Worm (Caenorhabditis elegans) whole organism, L3 larva: Measurements from ENCODE around the gene T24C2.3.

Source experiments
- R02D3.7 ChIP-seq: fragments of 150-350 bp; optimal IDR thresholded peaks from 2 replicates; lab custom pipeline; 2014; ENCODE audit warnings: missing biosample characterization, missing genetic modification characterization
- ZK546.5 ChIP-seq: sonication (generic microtip); optimal IDR thresholded peaks from 2 replicates; lab custom pipeline; 2017; ENCODE audit warnings: missing biosample characterization, missing genetic modification characterization
- ama-1 ChIP-seq: fragments of 150-350 bp; optimal IDR thresholded peaks from 2 replicates; lab custom pipeline; 2018
- ceh-16 ChIP-seq: sonication (generic microtip); optimal IDR thresholded peaks from 2 replicates; lab custom pipeline; 2017; ENCODE audit warnings: missing biosample characterization, missing genetic modification characterization
- ceh-28 ChIP-seq: fragments of 150-350 bp; optimal IDR thresholded peaks from 2 replicates; lab custom pipeline; 2014; ENCODE audit warnings: missing biosample characterization, missing genetic modification reagents, missing genetic modification characterization
- ceh-9 ChIP-seq: sonication (generic microtip); optimal IDR thresholded peaks from 2 replicates; lab custom pipeline; 2018; ENCODE audit warnings: missing biosample characterization, missing genetic modification characterization
- daf-12 ChIP-seq: fragments of 150-350 bp; optimal IDR thresholded peaks from 2 replicates; lab custom pipeline; 2014; ENCODE audit warnings: missing biosample characterization, missing genetic modification reagents, missing genetic modification characterization
- egl-27 ChIP-seq: sonication (generic microtip); optimal IDR thresholded peaks from 4 replicates; lab custom pipeline; 2017; ENCODE audit warnings: missing biosample characterization, missing genetic modification reagents, missing genetic modification characterization
- egl-5 ChIP-seq: fragments of 150-350 bp; optimal IDR thresholded peaks from 2 replicates; lab custom pipeline; 2017; ENCODE audit warnings: missing biosample characterization, missing genetic modification reagents, missing genetic modification characterization, inconsistent platforms
- elt-1 ChIP-seq: fragments of 150-350 bp; optimal IDR thresholded peaks from 2 replicates; lab custom pipeline; 2014; ENCODE audit warnings: missing biosample characterization, missing genetic modification characterization
- elt-2 ChIP-seq: sonication (generic microtip); optimal IDR thresholded peaks from 2 replicates; lab custom pipeline; 2016; ENCODE audit warnings: missing genetic modification reagents, mild to moderate bottlenecking, missing genetic modification characterization, missing compliant biosample characterization
- elt-3 ChIP-seq, 3 experiments: fragments of 150-350 bp in 1 of 3; sonication (generic microtip) in 2 of 3; optimal IDR thresholded peaks; 2 replicates in 2 of 3; 4 replicates in 1 of 3; lab custom pipeline; 2014 to 2017; ENCODE audit warnings: missing biosample characterization in 3 of 3, missing genetic modification characterization in 3 of 3
- eor-1 ChIP-seq, 2 experiments: fragments of 150-350 bp; optimal IDR thresholded peaks; 2 replicates each; lab custom pipeline; 2014 to 2018; ENCODE audit warnings: missing biosample characterization in 2 of 2, missing genetic modification characterization in 2 of 2
- fkh-2 ChIP-seq: fragments of 150-350 bp; optimal IDR thresholded peaks from 2 replicates; lab custom pipeline; 2014; ENCODE audit warnings: missing biosample characterization, missing genetic modification reagents, missing genetic modification characterization
- jun-1 ChIP-seq: fragments of 150-350 bp; optimal IDR thresholded peaks from 2 replicates; lab custom pipeline; 2014; ENCODE audit warnings: missing biosample characterization, missing genetic modification reagents, missing genetic modification characterization
- lin-39 ChIP-seq: fragments of 150-350 bp; optimal IDR thresholded peaks from 2 replicates; lab custom pipeline; 2018; ENCODE audit warnings: missing biosample characterization, missing genetic modification reagents, missing genetic modification characterization
- lsy-12 ChIP-seq: sonication (generic microtip); optimal IDR thresholded peaks from 2 replicates; lab custom pipeline; 2016; ENCODE audit warnings: mild to moderate bottlenecking, missing genetic modification characterization, missing compliant biosample characterization
- mdl-1 ChIP-seq: fragments of 150-350 bp; optimal IDR thresholded peaks from 2 replicates; lab custom pipeline; 2014; ENCODE audit warnings: missing biosample characterization, missing genetic modification characterization
- nfya-1 ChIP-seq: sonication (generic microtip); optimal IDR thresholded peaks from 2 replicates; lab custom pipeline; 2017; ENCODE audit warnings: missing genetic modification characterization, mild to moderate bottlenecking, missing compliant biosample characterization, antibody characterized with exemption, moderate library complexity; ENCODE audit not compliant: insufficient read depth
- nhr-11 ChIP-seq: fragments of 150-350 bp; optimal IDR thresholded peaks from 2 replicates; lab custom pipeline; 2014; ENCODE audit warnings: missing biosample characterization, missing genetic modification characterization
- nhr-23 ChIP-seq: fragments of 150-350 bp; optimal IDR thresholded peaks from 2 replicates; lab custom pipeline; 2014; ENCODE audit warnings: missing biosample characterization, missing genetic modification reagents, missing genetic modification characterization
- nhr-43 ChIP-seq: sonication (generic microtip); optimal IDR thresholded peaks from 2 replicates; lab custom pipeline; 2016; ENCODE audit warnings: mild to moderate bottlenecking, missing genetic modification characterization, missing compliant biosample characterization; ENCODE audit not compliant: poor library complexity, severe bottlenecking
- nhr-67 ChIP-seq: fragments of 150-350 bp; optimal IDR thresholded peaks from 2 replicates; lab custom pipeline; 2014; ENCODE audit warnings: missing biosample characterization, missing genetic modification characterization
- nhr-76 ChIP-seq: fragments of 150-350 bp; sonication (generic microtip); optimal IDR thresholded peaks from 5 replicates; lab custom pipeline; 2014; ENCODE audit warnings: missing biosample characterization, missing genetic modification characterization
- nhr-77 ChIP-seq: fragments of 150-350 bp; optimal IDR thresholded peaks from 2 replicates; lab custom pipeline; 2014; ENCODE audit warnings: missing biosample characterization, missing genetic modification characterization
- pha-4 ChIP-seq: fragments of 150-350 bp; optimal IDR thresholded peaks from 2 replicates; lab custom pipeline; 2014; ENCODE audit warnings: missing biosample characterization, missing genetic modification reagents, missing genetic modification characterization
- pqm-1 ChIP-seq: fragments of 150-350 bp; optimal IDR thresholded peaks from 2 replicates; lab custom pipeline; 2017; ENCODE audit warnings: missing biosample characterization, missing genetic modification characterization, inconsistent platforms
- sea-2 ChIP-seq: fragments of 150-350 bp; sonication (generic microtip); optimal IDR thresholded peaks from 4 replicates; lab custom pipeline; 2014; ENCODE audit warnings: missing biosample characterization, missing genetic modification reagents, missing genetic modification characterization
- unc-39 ChIP-seq: sonication (generic microtip); optimal IDR thresholded peaks from 4 replicates; lab custom pipeline; 2017; ENCODE audit warnings: missing biosample characterization, missing genetic modification characterization
- unc-62 ChIP-seq: fragments of 150-350 bp; sonication (generic microtip); optimal IDR thresholded peaks from 4 replicates; lab custom pipeline; 2014; ENCODE audit warnings: missing biosample characterization, missing genetic modification reagents, missing genetic modification characterization
- ztf-11 ChIP-seq: fragments of 150-350 bp; optimal IDR thresholded peaks from 2 replicates; lab custom pipeline; 2014; ENCODE audit warnings: missing biosample characterization, missing genetic modification characterization
- ztf-4 ChIP-seq: fragments of 150-350 bp; optimal IDR thresholded peaks from 2 replicates; lab custom pipeline; 2014; ENCODE audit warnings: missing biosample characterization, missing genetic modification characterization

T24C2.3 gene

DNA sequence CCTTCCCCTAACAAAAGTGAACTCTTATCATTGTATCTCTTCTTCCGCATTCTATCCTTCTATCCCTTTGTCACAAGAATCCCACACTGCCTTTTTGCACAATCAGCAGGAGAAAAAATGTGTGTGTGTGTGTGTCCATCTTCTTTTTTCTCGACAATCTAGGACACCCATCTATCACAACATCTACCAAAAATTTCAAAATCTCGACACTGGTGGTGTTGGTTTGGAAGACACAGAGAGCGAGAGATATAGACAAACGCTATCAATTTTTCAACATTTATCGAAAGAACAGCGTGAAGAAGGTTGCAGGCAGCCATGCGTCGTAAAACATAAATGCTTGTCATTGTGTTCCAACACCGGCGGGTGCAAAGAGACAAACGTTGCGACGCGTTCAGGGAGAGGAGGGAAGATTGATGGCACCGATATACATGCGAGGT, 34.5 kb upstream of the T24C2.3 start (continued):
- TF ChIP-seq eor-1 (tag; optimal IDR thresholded peaks at IDR 0.05; lab: Kevin White, UChicago): no peak
- TF ChIP-seq elt-1 (tag; lab: Kevin White, UChicago): peak; percentile 89
- TF ChIP-seq unc-62 (GFP tag; lab: Kevin White, UChicago): peak; percentile 91
- TF ChIP-seq pha-4 (tag; lab: Kevin White, UChicago): no peak
- TF ChIP-seq nfya-1 (tag; lab: Kevin White, UChicago): peak; percentile 45
- TF ChIP-seq ztf-4 (tag; lab: Kevin White, UChicago): no peak
- TF ChIP-seq ceh-16: no peak
- no peak for TF ChIP-seq fkh-2 (tag; lab: Kevin White, UChicago)
- no peak for TF ChIP-seq nhr-76 (tag; lab: Kevin White, UChicago)
- no peak for TF ChIP-seq mdl-1
- no peak for TF ChIP-seq R02D3.7 (tag; lab: Kevin White, UChicago)
- peak; percentile 45 to 69 (median 60) for TF ChIP-seq elt-3 (tag; optimal IDR thresholded peaks at IDR 0.05; lab: Kevin White, UChicago)
- peak; percentile 61 for TF ChIP-seq nhr-43 (tag; lab: Kevin White, UChicago)
- TF ChIP-seq daf-12: no peak
- no peak for TF ChIP-seq ztf-11 (tag; lab: Kevin White, UChicago)
- TF ChIP-seq jun-1 (tag; lab: Kevin White, UChicago): no peak
- peak; percentile 58 for TF ChIP-seq lin-39 (tag; lab: Kevin White, UChicago)
- TF ChIP-seq nhr-23 (tag; lab: Kevin White, UChicago): peak; percentile 90
- TF ChIP-seq, all 47 proteins: peak for 14

- TF ChIP-seq nhr-43 (tag; lab: Kevin White, UChicago): no peak
- TF ChIP-seq ZK546.5 (tag; lab: Kevin White, UChicago): no peak
- no peak for TF ChIP-seq pqm-1
- no peak for TF ChIP-seq elt-1 (tag; lab: Kevin White, UChicago)
- no peak for TF ChIP-seq daf-12
- TF ChIP-seq ceh-28 (tag; lab: Kevin White, UChicago): no peak
- TF ChIP-seq nhr-67 (tag; lab: Kevin White, UChicago): no peak
- TF ChIP-seq sea-2 (GFP tag; lab: Kevin White, UChicago): no peak
- no peak for TF ChIP-seq elt-2 (tag; lab: Kevin White, UChicago)
- TF ChIP-seq egl-27 (tag; lab: Kevin White, UChicago): no peak
- no peak for TF ChIP-seq unc-39
Measured at ce11 chrX:14510358-14510757, 33.0 kb upstream of the T24C2.3 start.

ce11 chrX:14512817-14513216, 30.5 kb upstream of the T24C2.3 start, which contains the start of gene fbxa-141:
Gene fbxa-141 (minus strand): TSS chrX:14512917.
- TF ChIP-seq lsy-12 (tag; lab: Kevin White, UChicago) (no peak), ama-1 (no peak), ztf-4 (tag; lab: Kevin White, UChicago) (no peak), jun-1 (tag; lab: Kevin White, UChicago) (no peak), egl-5 (tag; lab: Kevin White, UChicago) (no peak), nhr-11 (tag; lab: Kevin White, UChicago) (no peak), sea-2 (GFP tag; lab: Kevin White, UChicago) (no peak), ztf-11 (tag; lab: Kevin White, UChicago) (no peak), unc-39 (no peak), pha-4 (tag; lab: Kevin White, UChicago) (no peak), nhr-77 (tag; lab: Kevin White, UChicago) (no peak), lin-39 (tag; lab: Kevin White, UChicago) (no peak), mdl-1 (no peak), elt-3 (tag; optimal IDR thresholded peaks at IDR 0.05; lab: Kevin White, UChicago) (no peak), nhr-23 (tag; lab: Kevin White, UChicago) (no peak), egl-27 (tag; lab: Kevin White, UChicago) (no peak), fkh-2 (tag; lab: Kevin White, UChicago) (no peak), daf-12 (no peak), ceh-9 (no peak)
- TF ChIP-seq, all 47 proteins: peak for 0

ce11 chrX:14513462-14513861, 29.9 kb upstream of the T24C2.3 start:
- TF ChIP-seq pha-4 (tag; lab: Kevin White, UChicago) (peak; percentile 12), lin-39 (tag; lab: Kevin White, UChicago) (peak; percentile 37), egl-5 (tag; lab: Kevin White, UChicago) (peak; percentile 60), nfya-1 (tag; lab: Kevin White, UChicago) (peak; percentile 4), sea-2 (GFP tag; lab: Kevin White, UChicago) (no peak), pqm-1 (no peak)
